Worm (Caenorhabditis elegans): ENCODE data around the gene ZK662.5.

DNA sequence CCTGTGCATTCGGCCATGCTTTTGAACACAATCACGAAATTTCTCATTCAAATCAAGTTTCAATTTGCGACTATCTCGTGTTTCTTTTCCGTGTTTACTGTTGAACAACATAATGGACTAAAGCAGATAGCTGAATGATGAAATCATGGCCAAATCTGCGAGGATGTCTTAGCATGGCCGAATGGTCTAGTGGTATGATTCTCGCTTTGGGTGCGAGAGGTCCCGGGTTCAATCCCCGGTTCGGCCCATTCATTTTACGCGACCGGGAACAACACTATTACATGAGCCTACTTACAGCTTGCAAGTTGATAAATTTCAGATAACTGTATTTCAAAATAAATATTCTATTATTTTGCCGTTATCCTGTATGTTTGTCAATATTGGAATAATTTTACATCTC lies 29.8 kb downstream of the ZK662.5 start:
- no peak for TF ChIP-seq flt-1 (GFP tag; IDR thresholded peaks at IDR 0.05)
- TF ChIP-seq tab-1 (GFP tag; IDR thresholded peaks at IDR 0.05), result no peak
- TF ChIP-seq med-1 (GFP tag; optimal IDR thresholded peaks at IDR 0.05; ENCODE audit: insufficient read depth), result no peak
- no peak for TF ChIP-seq klf-2 (GFP tag; conservative IDR thresholded peaks at IDR 0.05)
